Worm (Caenorhabditis elegans) whole organism, L4 larva: ENCODE results near the gene glr-2.

Experiments used
- D1046.2 ChIP-seq: fragments of 200-800 bp; sonication (Bioruptor generic); IDR thresholded peaks from 2 replicates; pipeline ENCODE4 v1.3.6; 2022; ENCODE audit warnings: missing genetic modification characterization, missing compliant biosample characterization
- F26F4.8 ChIP-seq: fragments of 200-800 bp; sonication (Bioruptor generic); conservative IDR thresholded peaks from 2 replicates; pipeline ENCODE4 v1.3.6; 2022; ENCODE audit warnings: missing genetic modification characterization, missing compliant biosample characterization
- F37D6.2 ChIP-seq: sonication (generic microtip); optimal IDR thresholded peaks from 2 replicates; lab custom pipeline; 2016; ENCODE audit warnings: mild to moderate bottlenecking, missing genetic modification characterization, missing compliant biosample characterization
- T26A8.4 ChIP-seq: fragments of 200-800 bp; sonication (Bioruptor generic); IDR thresholded peaks from 2 replicates; pipeline ENCODE4 v1.3.6; 2022; ENCODE audit warnings: missing genetic modification characterization, missing compliant biosample characterization
- Y5F2A.4 ChIP-seq: fragments of 200-800 bp; sonication (Bioruptor generic); optimal IDR thresholded peaks from 2 replicates; lab custom pipeline; 2018; ENCODE audit warnings: mild to moderate bottlenecking, missing genetic modification characterization, missing compliant biosample characterization
- ZK546.5 ChIP-seq, 2 experiments: sonication (generic microtip); optimal IDR thresholded peaks; 2 replicates each; lab custom pipeline; 2017; ENCODE audit warnings: missing biosample characterization in 2 of 2, missing genetic modification characterization in 2 of 2
- aha-1 ChIP-seq: fragments of 150-350 bp; peaks from one replicate; lab custom pipeline; 2014; ENCODE audit warnings: missing biosample characterization, missing genetic modification characterization
- aly-2 ChIP-seq: sonication (generic microtip); optimal IDR thresholded peaks from 2 replicates; lab custom pipeline; 2018; ENCODE audit warnings: missing biosample characterization, missing genetic modification characterization
- attf-4 ChIP-seq: sonication (generic microtip); optimal IDR thresholded peaks from 3 replicates; lab custom pipeline; 2017; ENCODE audit warnings: missing biosample characterization, missing genetic modification characterization
- ceh-20 ChIP-seq: fragments of 200-800 bp; sonication (Bioruptor generic); IDR thresholded peaks from 2 replicates; pipeline ENCODE4 v1.3.6; 2022; ENCODE audit warnings: missing genetic modification reagents, missing genetic modification characterization, missing compliant biosample characterization
- ceh-28 ChIP-seq: fragments of 150-350 bp; optimal IDR thresholded peaks from 2 replicates; lab custom pipeline; 2014; ENCODE audit warnings: missing biosample characterization, missing genetic modification reagents, missing genetic modification characterization
- ceh-32 ChIP-seq: sonication (generic microtip); optimal IDR thresholded peaks from 2 replicates; lab custom pipeline; 2016; ENCODE audit warnings: mild to moderate bottlenecking, missing genetic modification characterization, missing compliant biosample characterization; ENCODE audit not compliant: poor library complexity
- ceh-82 ChIP-seq: sonication (generic microtip); optimal IDR thresholded peaks from 2 replicates; lab custom pipeline; 2017; ENCODE audit warnings: missing biosample characterization, missing genetic modification characterization
- ces-1 ChIP-seq: fragments of 150-350 bp; sonication (generic microtip); optimal IDR thresholded peaks from 4 replicates; lab custom pipeline; 2014; ENCODE audit warnings: missing biosample characterization, missing genetic modification reagents, missing genetic modification characterization
- daf-12 ChIP-seq: fragments of 150-350 bp; optimal IDR thresholded peaks from 2 replicates; lab custom pipeline; 2014; ENCODE audit warnings: missing biosample characterization, missing genetic modification reagents, missing genetic modification characterization
- daf-19 ChIP-seq: fragments of 200-800 bp; sonication (Bioruptor generic); conservative IDR thresholded peaks from 2 replicates; pipeline ENCODE4 v1.3.6; 2022; ENCODE audit warnings: missing genetic modification characterization, missing compliant biosample characterization
- duxl-1 ChIP-seq: sonication (generic microtip); optimal IDR thresholded peaks from 2 replicates; lab custom pipeline; 2016; ENCODE audit warnings: mild to moderate bottlenecking, missing genetic modification characterization, moderate library complexity, missing compliant biosample characterization; ENCODE audit not compliant: poor library complexity
- egl-27 ChIP-seq: sonication (generic microtip); optimal IDR thresholded peaks from 3 replicates; lab custom pipeline; 2017; ENCODE audit warnings: missing biosample characterization, missing genetic modification reagents, missing genetic modification characterization
- egl-43 ChIP-seq: fragments of 200-800 bp; sonication (Bioruptor generic); IDR thresholded peaks from 2 replicates; pipeline ENCODE4 v1.3.6; 2022; ENCODE audit warnings: missing genetic modification reagents, missing genetic modification characterization, missing compliant biosample characterization
- lin-1 ChIP-seq: fragments of 200-800 bp; sonication (Bioruptor generic); IDR thresholded peaks from 2 replicates; pipeline ENCODE4 v1.3.6; 2022; ENCODE audit warnings: missing genetic modification reagents, missing genetic modification characterization, missing compliant biosample characterization
- lin-13 ChIP-seq: fragments of 150-350 bp; optimal IDR thresholded peaks from 2 replicates; lab custom pipeline; 2014; ENCODE audit warnings: missing biosample characterization, missing genetic modification reagents, missing genetic modification characterization
- lsy-2 ChIP-seq, 2 experiments: fragments of 150-350 bp in 1 of 2; sonication (generic microtip) in 1 of 2; optimal IDR thresholded peaks; 2 replicates each; lab custom pipeline; 2014 to 2017; ENCODE audit warnings: missing biosample characterization in 2 of 2, missing genetic modification characterization in 2 of 2
- mdl-1 ChIP-seq, 2 experiments: fragments of 150-350 bp in 1 of 2; sonication (generic microtip) in 1 of 2; optimal IDR thresholded peaks; 2 replicates each; lab custom pipeline; 2014 to 2017; ENCODE audit warnings: missing biosample characterization in 2 of 2, missing genetic modification characterization in 2 of 2
- mxl-3 ChIP-seq: fragments of 200-800 bp; sonication (Bioruptor generic); optimal IDR thresholded peaks from 2 replicates; lab custom pipeline; 2018; ENCODE audit warnings: mild to moderate bottlenecking, missing genetic modification characterization, missing compliant biosample characterization
- nhr-11 ChIP-seq: fragments of 150-350 bp; optimal IDR thresholded peaks from 2 replicates; lab custom pipeline; 2014; ENCODE audit warnings: missing biosample characterization, missing genetic modification characterization
- nhr-237 ChIP-seq: sonication (generic microtip); optimal IDR thresholded peaks from 2 replicates; lab custom pipeline; 2017; ENCODE audit warnings: missing biosample characterization, missing genetic modification characterization
- nhr-42 ChIP-seq: fragments of 200-800 bp; sonication (Bioruptor generic); IDR thresholded peaks from 2 replicates; pipeline ENCODE4 v1.3.6; 2022; ENCODE audit warnings: missing genetic modification characterization, missing compliant biosample characterization
- nhr-48 ChIP-seq: sonication (generic microtip); optimal IDR thresholded peaks from 2 replicates; lab custom pipeline; 2016; ENCODE audit warnings: mild to moderate bottlenecking, missing genetic modification characterization, missing compliant biosample characterization
- nhr-76 ChIP-seq: fragments of 150-350 bp; optimal IDR thresholded peaks from 2 replicates; lab custom pipeline; 2014; ENCODE audit warnings: missing biosample characterization, missing genetic modification characterization
- rbr-2 ChIP-seq: sonication (generic microtip); optimal IDR thresholded peaks from 2 replicates; lab custom pipeline; 2016; ENCODE audit warnings: missing genotype, missing genetic modification characterization, missing compliant biosample characterization
- saeg-2 ChIP-seq: fragments of 200-800 bp; sonication (Bioruptor generic); IDR thresholded peaks from 2 replicates; pipeline ENCODE4 v1.3.6; 2022; ENCODE audit warnings: missing genetic modification reagents, missing genetic modification characterization, missing compliant biosample characterization
- sdz-12 ChIP-seq: fragments of 200-800 bp; sonication (Bioruptor generic); optimal IDR thresholded peaks from 2 replicates; lab custom pipeline; 2018; ENCODE audit warnings: mild to moderate bottlenecking, missing genetic modification characterization, missing compliant biosample characterization
- set-16 ChIP-seq: fragments of 200-800 bp; sonication (Bioruptor generic); IDR thresholded peaks from 2 replicates; pipeline ENCODE4 v1.3.6; 2022; ENCODE audit warnings: missing genetic modification reagents, missing genetic modification characterization, missing compliant biosample characterization
- skn-1 ChIP-seq: fragments of 150-350 bp; optimal IDR thresholded peaks from 2 replicates; lab custom pipeline; 2014; ENCODE audit warnings: missing biosample characterization, missing genetic modification characterization
- snpc-1.2 ChIP-seq: fragments of 200-800 bp; sonication (Bioruptor generic); IDR thresholded peaks from 2 replicates; pipeline ENCODE4 v1.3.6; 2022; ENCODE audit warnings: missing genetic modification reagents, missing genetic modification characterization, missing compliant biosample characterization
- spr-1 ChIP-seq: sonication (generic microtip); optimal IDR thresholded peaks from 2 replicates; lab custom pipeline; 2016; ENCODE audit warnings: mild to moderate bottlenecking, missing genetic modification characterization, missing compliant biosample characterization
- unc-62 ChIP-seq, 3 experiments: fragments of 150-350 bp in 1 of 3; sonication (generic microtip); optimal IDR thresholded peaks in 2 of 3; peaks in 1 of 3; 1 replicate in 1 of 3; 2 replicates in 2 of 3; lab custom pipeline; 2014 to 2017; ENCODE audit warnings: missing biosample characterization in 3 of 3, missing genetic modification characterization in 3 of 3, missing genetic modification reagents in 3 of 3, missing genotype in 1 of 3
- vab-7 ChIP-seq: fragments of 200-800 bp; sonication (Bioruptor generic); IDR thresholded peaks from 2 replicates; pipeline ENCODE4 v1.3.6; 2022; ENCODE audit warnings: missing genetic modification reagents, missing genetic modification characterization, missing compliant biosample characterization
- zip-2 ChIP-seq: fragments of 150-350 bp; optimal IDR thresholded peaks from 2 replicates; lab custom pipeline; 2014; ENCODE audit warnings: missing biosample characterization, missing genetic modification characterization
- ztf-11 ChIP-seq: fragments of 150-350 bp; optimal IDR thresholded peaks from 2 replicates; lab custom pipeline; 2014; ENCODE audit warnings: missing biosample characterization, missing genetic modification characterization
- ztf-7 ChIP-seq: fragments of 150-350 bp; optimal IDR thresholded peaks from 2 replicates; lab custom pipeline; 2014; ENCODE audit warnings: missing biosample characterization, missing genetic modification characterization

Gene glr-2

DNA sequence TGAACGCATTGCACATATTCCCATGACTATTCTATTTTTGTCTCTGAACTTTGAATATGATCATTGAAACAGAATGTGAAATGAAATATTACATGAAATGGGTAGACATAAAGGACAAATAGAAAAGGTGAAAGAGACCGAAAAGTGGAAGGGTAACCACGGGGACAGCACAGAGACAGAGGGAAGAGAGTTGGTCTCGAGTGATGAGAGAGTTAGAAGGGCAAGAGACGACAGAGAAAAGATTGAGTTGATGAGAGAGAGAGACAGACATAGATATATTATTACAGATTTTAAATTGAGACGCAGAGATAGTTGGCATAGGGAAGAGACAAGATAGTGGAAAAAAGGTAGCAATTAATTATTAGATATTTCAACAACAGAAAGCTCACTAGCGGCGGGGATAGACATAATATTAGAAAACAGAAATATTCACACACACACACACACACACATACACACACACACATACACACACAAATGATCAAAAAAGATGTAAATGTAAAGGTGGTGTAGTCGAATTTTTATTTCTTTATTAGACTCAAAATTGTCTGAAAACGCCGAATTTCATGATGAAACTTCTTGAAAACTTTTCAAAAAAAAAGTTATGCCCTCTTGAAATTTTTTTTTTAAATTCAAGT is 28.0 kb downstream of the glr-2 start (continued):
- TF ChIP-seq nhr-11 (tag; lab: Kevin White, UChicago) (peak; percentile 9), ceh-32 (tag; lab: Kevin White, UChicago) (no peak), nhr-48 (peak; percentile 33), ceh-20 (GFP tag; lab: Robert Waterston, UW) (no peak), set-16 (GFP tag; lab: Robert Waterston, UW) (no peak), ztf-7 (tag; lab: Kevin White, UChicago) (peak; percentile 16), mxl-3 (GFP tag; lab: Kevin White, UChicago) (peak; percentile 74)

DNA sequence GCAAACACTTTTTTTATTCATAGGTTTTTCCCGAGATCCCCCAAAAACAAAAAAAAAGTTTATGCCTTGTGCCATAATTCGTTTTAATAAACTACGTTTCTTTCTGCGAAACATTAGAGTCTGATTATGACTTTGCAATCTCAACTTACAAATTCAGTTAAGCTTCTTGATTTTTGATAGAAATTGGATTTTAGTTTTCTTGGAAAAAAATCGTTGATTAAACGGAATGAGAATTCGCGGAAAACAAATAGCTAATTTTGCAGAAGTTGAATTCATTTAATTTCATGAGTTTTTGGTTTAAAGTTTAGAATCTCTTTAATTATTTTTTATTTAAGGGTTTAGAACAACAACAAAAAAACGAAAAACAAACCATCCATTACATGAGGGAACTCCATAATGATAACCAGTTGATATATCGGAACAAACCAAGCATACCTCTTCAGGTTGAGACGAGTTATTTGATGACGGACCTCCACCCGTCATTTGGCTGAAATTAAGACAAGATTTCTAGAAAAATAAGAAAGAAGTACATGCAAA is 29.7 kb downstream of the glr-2 start, which contains the start of gene nhr-10:
nhr-10 (minus strand) TSS at position 487 of the 537 bp plus-strand sequence.
- TF ChIP-seq nhr-11 (tag; lab: Kevin White, UChicago) (peak; percentile 34), ceh-82 (tag; lab: Kevin White, UChicago) (no peak), egl-43 (GFP tag; lab: Robert Waterston, UW) (0 out of 2 replicates have a peak, but pooled peaks have one; percentile 45), ces-1 (GFP tag; lab: Kevin White, UChicago) (peak; percentile 7), Y5F2A.4 (GFP tag; lab: Kevin White, UChicago) (no peak), lsy-2 (tag; optimal IDR thresholded peaks at IDR 0.05; lab: Kevin White, UChicago) (peak in 1 of 2 experiments; percentile 44)
- TF ChIP-seq, all 104 proteins: peak for 4

DNA sequence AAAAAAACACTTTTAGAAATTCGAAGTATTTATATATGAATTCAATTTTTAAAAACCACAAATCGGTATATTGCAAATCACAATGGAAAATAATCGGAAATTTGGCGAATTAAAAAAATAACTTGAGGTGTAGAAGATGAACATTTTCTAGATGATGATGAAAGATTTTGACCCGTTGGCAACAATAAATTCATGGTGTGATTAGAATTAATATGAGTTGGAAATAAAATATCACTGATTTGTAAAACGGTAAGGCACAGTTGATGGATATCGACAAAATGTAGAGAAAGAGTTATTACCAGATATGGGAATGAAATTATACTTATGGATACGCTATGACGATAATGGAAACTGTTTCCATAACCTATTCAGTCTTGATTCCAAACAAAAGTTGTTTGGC is 32.5 kb downstream of the glr-2 start:
- TF ChIP-seq unc-62 (GFP tag; optimal IDR thresholded peaks at IDR 0.05 in 1 of 2; lab: Kevin White, UChicago) (peak in 1 of 2 experiments; percentile 91), unc-62 (tag; optimal IDR thresholded peaks at IDR 0.05; lab: Kevin White, UChicago) (no peak), aly-2 (tag; lab: Kevin White, UChicago) (no peak)

DNA sequence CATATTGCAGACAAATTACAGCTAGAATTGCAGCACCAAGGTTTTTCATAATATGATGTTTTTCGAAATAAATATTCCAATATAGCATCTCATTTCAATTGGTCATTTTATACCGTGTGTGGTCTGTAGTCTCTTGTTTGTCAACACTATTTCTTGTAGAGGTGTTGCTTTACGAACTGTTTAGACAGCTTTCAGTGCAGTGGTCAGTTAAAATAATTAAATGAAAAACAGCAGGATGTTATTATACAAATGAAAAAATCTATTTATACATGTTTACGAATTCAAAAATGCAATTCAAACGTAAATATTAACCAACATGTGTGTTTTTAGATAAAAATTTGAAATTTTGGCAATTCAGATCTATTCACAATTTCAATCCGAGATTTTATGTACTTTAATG is 33.0 kb downstream of the glr-2 start, which contains the start of gene B0280.7:
B0280.7 (minus strand) TSS at position 101 of the 400 bp plus-strand sequence.
- TF ChIP-seq nhr-42 (no peak), egl-27 (tag; lab: Kevin White, UChicago) (no peak), zip-2 (no peak), rbr-2 (no peak), set-16 (GFP tag; lab: Robert Waterston, UW) (no peak), T26A8.4 (GFP tag; lab: Robert Waterston, UW) (no peak), spr-1 (tag; lab: Kevin White, UChicago) (no peak), aly-2 (tag; lab: Kevin White, UChicago) (no peak), snpc-1.2 (GFP tag; lab: Robert Waterston, UW) (no peak), saeg-2 (GFP tag; lab: Robert Waterston, UW) (no peak), ceh-28 (tag; lab: Kevin White, UChicago) (no peak), Y5F2A.4 (GFP tag; lab: Kevin White, UChicago) (no peak), nhr-237 (no peak), daf-12 (tag; lab: Kevin White, UChicago) (no peak), lin-13 (GFP tag; lab: Kevin White, UChicago) (no peak), attf-4 (tag; lab: Kevin White, UChicago) (no peak), lin-1 (GFP tag; lab: Robert Waterston, UW) (no peak), vab-7 (GFP tag; lab: Robert Waterston, UW) (no peak), nhr-76 (tag; lab: Kevin White, UChicago) (no peak), ces-1 (GFP tag; lab: Kevin White, UChicago) (no peak)

DNA sequence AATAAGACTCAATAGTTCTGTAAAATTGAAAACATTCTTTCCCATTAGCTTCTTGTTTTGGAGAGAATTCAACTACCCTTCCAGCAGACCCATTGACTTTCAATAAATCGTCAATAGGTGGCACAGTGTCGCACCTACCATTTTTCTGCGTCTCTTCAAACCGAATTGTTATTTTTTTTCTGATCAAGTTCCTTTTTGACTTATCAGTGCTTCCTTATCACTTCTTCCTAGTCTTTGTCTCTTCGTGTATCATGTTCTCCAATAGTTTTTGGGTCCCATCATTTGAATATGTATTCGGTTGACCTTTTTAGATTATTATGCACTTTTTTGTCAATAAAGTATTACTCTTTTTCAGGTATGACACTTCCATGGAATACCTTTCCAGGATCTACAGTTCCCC is 36.8 kb downstream of the glr-2 start, which contains the start of gene odd-1:
odd-1 (plus strand) TSS at position 349 of the 400 bp plus-strand sequence.
- TF ChIP-seq D1046.2 (no peak), ZK546.5 (tag; optimal IDR thresholded peaks at IDR 0.05; lab: Kevin White, UChicago) (no peak), ztf-7 (tag; lab: Kevin White, UChicago) (no peak), sdz-12 (GFP tag; lab: Kevin White, UChicago) (no peak), unc-62 (GFP tag; optimal IDR thresholded peaks at IDR 0.05 in 1 of 2; lab: Kevin White, UChicago) (no peak), unc-62 (tag; optimal IDR thresholded peaks at IDR 0.05; lab: Kevin White, UChicago) (no peak), rbr-2 (no peak), mdl-1 (tag; optimal IDR thresholded peaks at IDR 0.05; lab: Kevin White, UChicago) (no peak), aha-1 (tag; lab: Kevin White, UChicago) (peak; percentile 82), spr-1 (tag; lab: Kevin White, UChicago) (no peak), skn-1 (no peak), F26F4.8 (GFP tag; lab: Robert Waterston, UW) (no peak), lin-13 (GFP tag; lab: Kevin White, UChicago) (no peak), duxl-1 (no peak), ceh-82 (tag; lab: Kevin White, UChicago) (no peak), nhr-237 (no peak), F37D6.2 (tag; lab: Kevin White, UChicago) (no peak), daf-19 (no peak), ztf-11 (tag; lab: Kevin White, UChicago) (no peak)
